Worm (Caenorhabditis elegans) whole organism, L4 larva: ENCODE results near the gene F28B12.1.

ENCODE experiments used
- F10B5.3 ChIP-seq: sonication (generic microtip); optimal IDR thresholded peaks from 2 replicates; lab custom pipeline; 2016; ENCODE audit warnings: mild to moderate bottlenecking, missing genetic modification characterization, missing compliant biosample characterization
- F37D6.2 ChIP-seq: sonication (generic microtip); optimal IDR thresholded peaks from 2 replicates; lab custom pipeline; 2016; ENCODE audit warnings: mild to moderate bottlenecking, missing genetic modification characterization, missing compliant biosample characterization
- F49E8.2 ChIP-seq: sonication (generic microtip); optimal IDR thresholded peaks from 2 replicates; lab custom pipeline; 2016; ENCODE audit warnings: missing compliant biosample characterization, mild to moderate bottlenecking, missing genetic modification characterization, borderline replicate concordance
- R02D3.7 ChIP-seq: fragments of 150-350 bp; sonication (generic microtip); optimal IDR thresholded peaks from 3 replicates; lab custom pipeline; 2014; ENCODE audit warnings: missing biosample characterization, missing genetic modification characterization
- T20F7.1 ChIP-seq: fragments of 200-800 bp; sonication (Bioruptor generic); optimal IDR thresholded peaks from 2 replicates; lab custom pipeline; 2018; ENCODE audit warnings: mild to moderate bottlenecking, missing genetic modification characterization, missing compliant biosample characterization
- T26A8.4 ChIP-seq: fragments of 200-800 bp; sonication (Bioruptor generic); IDR thresholded peaks from 2 replicates; pipeline ENCODE4 v1.3.6; 2022; ENCODE audit warnings: missing genetic modification characterization, missing compliant biosample characterization
- Y105C5A.15 ChIP-seq: fragments of 200-800 bp; sonication (Bioruptor generic); IDR thresholded peaks from 2 replicates; pipeline ENCODE4 v1.3.6; 2022; ENCODE audit warnings: missing genetic modification characterization, missing compliant biosample characterization
- Y75B8A.6 ChIP-seq: fragments of 200-800 bp; sonication (Bioruptor generic); IDR thresholded peaks from 2 replicates; pipeline ENCODE4 v1.3.6; 2022; ENCODE audit warnings: missing genetic modification reagents, missing genetic modification characterization, missing compliant biosample characterization
- aha-1 ChIP-seq: fragments of 150-350 bp; peaks from one replicate; lab custom pipeline; 2014; ENCODE audit warnings: missing biosample characterization, missing genetic modification characterization
- aly-2 ChIP-seq: sonication (generic microtip); optimal IDR thresholded peaks from 2 replicates; lab custom pipeline; 2018; ENCODE audit warnings: missing biosample characterization, missing genetic modification characterization
- arid-1 ChIP-seq: fragments of 200-800 bp; sonication (Bioruptor generic); conservative IDR thresholded peaks from 2 replicates; pipeline ENCODE4 v1.3.6; 2022; ENCODE audit warnings: missing genetic modification reagents, missing genetic modification characterization, missing compliant biosample characterization
- attf-4 ChIP-seq: sonication (generic microtip); optimal IDR thresholded peaks from 3 replicates; lab custom pipeline; 2017; ENCODE audit warnings: missing biosample characterization, missing genetic modification characterization
- ceh-20 ChIP-seq: fragments of 200-800 bp; sonication (Bioruptor generic); IDR thresholded peaks from 2 replicates; pipeline ENCODE4 v1.3.6; 2022; ENCODE audit warnings: missing genetic modification reagents, missing genetic modification characterization, missing compliant biosample characterization
- ceh-32 ChIP-seq: sonication (generic microtip); optimal IDR thresholded peaks from 2 replicates; lab custom pipeline; 2016; ENCODE audit warnings: mild to moderate bottlenecking, missing genetic modification characterization, missing compliant biosample characterization; ENCODE audit not compliant: poor library complexity
- ceh-44 ChIP-seq: fragments of 200-800 bp; sonication (Bioruptor generic); IDR thresholded peaks from 2 replicates; pipeline ENCODE4 v1.3.6; 2022; ENCODE audit warnings: missing genetic modification reagents, missing genetic modification characterization, missing compliant biosample characterization
- ceh-82 ChIP-seq: sonication (generic microtip); optimal IDR thresholded peaks from 2 replicates; lab custom pipeline; 2017; ENCODE audit warnings: missing biosample characterization, missing genetic modification characterization
- cey-2 ChIP-seq: sonication (generic microtip); optimal IDR thresholded peaks from 3 replicates; lab custom pipeline; 2017; ENCODE audit warnings: missing genetic modification characterization, mild to moderate bottlenecking, missing compliant biosample characterization, antibody characterized with exemption, borderline replicate concordance; ENCODE audit not compliant: insufficient read depth
- daf-12 ChIP-seq: fragments of 150-350 bp; optimal IDR thresholded peaks from 2 replicates; lab custom pipeline; 2014; ENCODE audit warnings: missing biosample characterization, missing genetic modification reagents, missing genetic modification characterization
- daf-19 ChIP-seq: fragments of 200-800 bp; sonication (Bioruptor generic); conservative IDR thresholded peaks from 2 replicates; pipeline ENCODE4 v1.3.6; 2022; ENCODE audit warnings: missing genetic modification characterization, missing compliant biosample characterization
- fkh-10 ChIP-seq: fragments of 150-350 bp; optimal IDR thresholded peaks from 2 replicates; lab custom pipeline; 2014; ENCODE audit warnings: missing biosample characterization, missing genetic modification reagents, missing genetic modification characterization
- fos-1 ChIP-seq: fragments of 150-350 bp; optimal IDR thresholded peaks from 2 replicates; lab custom pipeline; 2014; ENCODE audit warnings: missing biosample characterization, missing genetic modification characterization
- hlh-11 ChIP-seq: fragments of 200-800 bp; sonication (Bioruptor generic); optimal IDR thresholded peaks from 2 replicates; lab custom pipeline; 2018; ENCODE audit warnings: mild to moderate bottlenecking, missing genetic modification characterization, missing compliant biosample characterization
- hlh-30 ChIP-seq: sonication (generic microtip); optimal IDR thresholded peaks from 2 replicates; lab custom pipeline; 2017; ENCODE audit warnings: antibody characterized with exemption, mild to moderate bottlenecking, missing genetic modification characterization, missing compliant biosample characterization; ENCODE audit not compliant: insufficient read depth
- lin-1 ChIP-seq: fragments of 200-800 bp; sonication (Bioruptor generic); IDR thresholded peaks from 2 replicates; pipeline ENCODE4 v1.3.6; 2022; ENCODE audit warnings: missing genetic modification reagents, missing genetic modification characterization, missing compliant biosample characterization
- lin-38 ChIP-seq: fragments of 200-800 bp; sonication (Bioruptor generic); IDR thresholded peaks from 2 replicates; pipeline ENCODE4 v1.3.6; 2022; ENCODE audit warnings: missing genetic modification reagents, missing genetic modification characterization, missing compliant biosample characterization
- lir-3 ChIP-seq: sonication (generic microtip); optimal IDR thresholded peaks from 2 replicates; lab custom pipeline; 2016; ENCODE audit warnings: mild to moderate bottlenecking, missing genetic modification characterization, missing compliant biosample characterization
- lsy-2 ChIP-seq, 2 experiments: fragments of 150-350 bp in 1 of 2; sonication (generic microtip) in 1 of 2; optimal IDR thresholded peaks; 2 replicates each; lab custom pipeline; 2014 to 2017; ENCODE audit warnings: missing biosample characterization in 2 of 2, missing genetic modification characterization in 2 of 2
- madf-9 ChIP-seq: fragments of 200-800 bp; sonication (Bioruptor generic); conservative IDR thresholded peaks from 2 replicates; pipeline ENCODE4 v1.3.6; 2022; ENCODE audit warnings: missing genetic modification reagents, missing genetic modification characterization, missing compliant biosample characterization
- mdt-29 ChIP-seq: fragments of 200-800 bp; sonication (Bioruptor generic); IDR thresholded peaks from 2 replicates; pipeline ENCODE4 v1.3.6; 2022; ENCODE audit warnings: missing genetic modification reagents, missing genetic modification characterization, missing compliant biosample characterization
- mes-2 ChIP-seq: sonication (generic microtip); optimal IDR thresholded peaks from 2 replicates; lab custom pipeline; 2016; ENCODE audit warnings: missing genotype, mild to moderate bottlenecking, missing genetic modification characterization, missing compliant biosample characterization; ENCODE audit not compliant: poor library complexity, severe bottlenecking
- nhr-10 ChIP-seq: fragments of 150-350 bp; optimal IDR thresholded peaks from 2 replicates; lab custom pipeline; 2014; ENCODE audit warnings: missing biosample characterization, missing genetic modification characterization
- nhr-25 ChIP-seq: sonication (generic microtip); optimal IDR thresholded peaks from 2 replicates; lab custom pipeline; 2017; ENCODE audit warnings: missing genetic modification characterization, mild to moderate bottlenecking, missing compliant biosample characterization, antibody characterized with exemption, moderate library complexity, borderline replicate concordance; ENCODE audit not compliant: insufficient read depth
- nhr-28 ChIP-seq: fragments of 150-350 bp; optimal IDR thresholded peaks from 2 replicates; lab custom pipeline; 2014; ENCODE audit warnings: missing biosample characterization, missing genetic modification characterization
- nhr-41 ChIP-seq: fragments of 200-800 bp; sonication (Bioruptor generic); IDR thresholded peaks from 2 replicates; pipeline ENCODE4 v1.3.6; 2022; ENCODE audit warnings: missing genetic modification reagents, missing genetic modification characterization, missing compliant biosample characterization
- nhr-42 ChIP-seq: fragments of 200-800 bp; sonication (Bioruptor generic); IDR thresholded peaks from 2 replicates; pipeline ENCODE4 v1.3.6; 2022; ENCODE audit warnings: missing genetic modification characterization, missing compliant biosample characterization
- nhr-48 ChIP-seq: sonication (generic microtip); optimal IDR thresholded peaks from 2 replicates; lab custom pipeline; 2016; ENCODE audit warnings: mild to moderate bottlenecking, missing genetic modification characterization, missing compliant biosample characterization
- nhr-6 ChIP-seq: fragments of 150-350 bp; optimal IDR thresholded peaks from 2 replicates; lab custom pipeline; 2014; ENCODE audit warnings: missing biosample characterization, missing genetic modification characterization
- nhr-77 ChIP-seq: fragments of 150-350 bp; optimal IDR thresholded peaks from 2 replicates; lab custom pipeline; 2014; ENCODE audit warnings: missing biosample characterization, missing genetic modification characterization
- pqm-1 ChIP-seq: sonication (generic microtip); optimal IDR thresholded peaks from 2 replicates; lab custom pipeline; 2017; ENCODE audit warnings: missing biosample characterization, missing genetic modification characterization
- set-16 ChIP-seq: fragments of 200-800 bp; sonication (Bioruptor generic); IDR thresholded peaks from 2 replicates; pipeline ENCODE4 v1.3.6; 2022; ENCODE audit warnings: missing genetic modification reagents, missing genetic modification characterization, missing compliant biosample characterization
- snpc-4 ChIP-seq: fragments of 150-350 bp; optimal IDR thresholded peaks from 2 replicates; lab custom pipeline; 2014; ENCODE audit warnings: missing biosample characterization, missing genetic modification characterization
- tag-97 ChIP-seq: fragments of 200-800 bp; sonication (Bioruptor generic); IDR thresholded peaks from 2 replicates; pipeline ENCODE4 v1.3.6; 2022; ENCODE audit warnings: missing genetic modification characterization, missing compliant biosample characterization
- unc-130 ChIP-seq: sonication (generic microtip); optimal IDR thresholded peaks from 2 replicates; lab custom pipeline; 2016; ENCODE audit warnings: missing genetic modification reagents, missing genetic modification characterization, missing compliant biosample characterization
- unc-62 ChIP-seq, 3 experiments: fragments of 150-350 bp in 1 of 3; sonication (generic microtip); optimal IDR thresholded peaks in 2 of 3; peaks in 1 of 3; 1 replicate in 1 of 3; 2 replicates in 2 of 3; lab custom pipeline; 2014 to 2017; ENCODE audit warnings: missing biosample characterization in 3 of 3, missing genetic modification characterization in 3 of 3, missing genetic modification reagents in 3 of 3, missing genotype in 1 of 3
- vab-7 ChIP-seq: fragments of 200-800 bp; sonication (Bioruptor generic); IDR thresholded peaks from 2 replicates; pipeline ENCODE4 v1.3.6; 2022; ENCODE audit warnings: missing genetic modification reagents, missing genetic modification characterization, missing compliant biosample characterization
- zag-1 ChIP-seq: fragments of 150-350 bp; optimal IDR thresholded peaks from 2 replicates; lab custom pipeline; 2014; ENCODE audit warnings: missing biosample characterization, missing genetic modification characterization
- zfp-3 ChIP-seq: fragments of 200-800 bp; sonication (Bioruptor generic); conservative IDR thresholded peaks from 2 replicates; pipeline ENCODE4 v1.3.6; 2022; ENCODE audit warnings: missing genetic modification reagents, missing genetic modification characterization, missing compliant biosample characterization
- ztf-11 ChIP-seq: fragments of 150-350 bp; optimal IDR thresholded peaks from 2 replicates; lab custom pipeline; 2014; ENCODE audit warnings: missing biosample characterization, missing genetic modification characterization

The F28B12.1 gene

DNA sequence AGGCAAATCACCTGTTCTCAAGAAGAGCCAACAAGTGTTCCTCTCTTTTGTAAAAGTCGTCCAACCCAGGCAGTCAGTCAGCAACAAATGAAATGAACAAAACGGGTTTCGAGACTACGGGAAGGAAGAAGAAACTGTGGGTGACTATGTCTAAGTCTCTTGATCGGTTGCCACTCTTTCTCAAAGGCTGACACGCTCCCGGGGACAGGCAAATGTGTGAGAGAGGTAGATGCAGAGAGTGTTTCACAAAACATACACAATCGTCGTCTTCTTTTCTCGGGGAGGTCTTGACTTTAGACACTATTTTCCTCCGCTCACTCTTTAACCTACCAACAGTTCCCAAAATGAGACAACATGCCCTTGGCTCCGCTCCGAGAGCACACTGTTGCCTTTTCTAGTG lies 11.6 kb upstream of the F28B12.1 start (continued):
- TF ChIP-seq nhr-25 (tag; lab: Kevin White, UChicago): peak; percentile 41
- no peak for TF ChIP-seq mdt-29
- TF ChIP-seq mes-2 (tag; lab: Kevin White, UChicago): peak; percentile 62
- TF ChIP-seq hlh-11: peak; percentile 72
- TF ChIP-seq Y75B8A.6 (GFP tag; lab: Robert Waterston, UW): no peak
- peak; percentile 77 for TF ChIP-seq aha-1 (tag; lab: Kevin White, UChicago)
- no peak for TF ChIP-seq ztf-11
- TF ChIP-seq lin-38 (GFP tag; lab: Robert Waterston, UW): no peak
- peak; percentile 51 for TF ChIP-seq hlh-30 (tag; lab: Kevin White, UChicago)
- no peak for TF ChIP-seq madf-9 (GFP tag; lab: Robert Waterston, UW)
- TF ChIP-seq T26A8.4 (GFP tag; lab: Robert Waterston, UW): no peak
- no peak for TF ChIP-seq daf-19
- no peak for TF ChIP-seq R02D3.7 (tag; lab: Kevin White, UChicago)
- no peak for TF ChIP-seq ceh-20
- no peak for TF ChIP-seq cey-2 (tag; lab: Kevin White, UChicago)
- TF ChIP-seq F49E8.2 (tag; lab: Kevin White, UChicago): no peak
- no peak for TF ChIP-seq Y105C5A.15
- no peak for TF ChIP-seq nhr-6
- TF ChIP-seq tag-97 (GFP tag; lab: Robert Waterston, UW): no peak
- no peak for TF ChIP-seq arid-1 (GFP tag; lab: Robert Waterston, UW)
- TF ChIP-seq snpc-4 (tag; lab: Kevin White, UChicago): no peak
- TF ChIP-seq set-16 (GFP tag; lab: Robert Waterston, UW): no peak

DNA sequence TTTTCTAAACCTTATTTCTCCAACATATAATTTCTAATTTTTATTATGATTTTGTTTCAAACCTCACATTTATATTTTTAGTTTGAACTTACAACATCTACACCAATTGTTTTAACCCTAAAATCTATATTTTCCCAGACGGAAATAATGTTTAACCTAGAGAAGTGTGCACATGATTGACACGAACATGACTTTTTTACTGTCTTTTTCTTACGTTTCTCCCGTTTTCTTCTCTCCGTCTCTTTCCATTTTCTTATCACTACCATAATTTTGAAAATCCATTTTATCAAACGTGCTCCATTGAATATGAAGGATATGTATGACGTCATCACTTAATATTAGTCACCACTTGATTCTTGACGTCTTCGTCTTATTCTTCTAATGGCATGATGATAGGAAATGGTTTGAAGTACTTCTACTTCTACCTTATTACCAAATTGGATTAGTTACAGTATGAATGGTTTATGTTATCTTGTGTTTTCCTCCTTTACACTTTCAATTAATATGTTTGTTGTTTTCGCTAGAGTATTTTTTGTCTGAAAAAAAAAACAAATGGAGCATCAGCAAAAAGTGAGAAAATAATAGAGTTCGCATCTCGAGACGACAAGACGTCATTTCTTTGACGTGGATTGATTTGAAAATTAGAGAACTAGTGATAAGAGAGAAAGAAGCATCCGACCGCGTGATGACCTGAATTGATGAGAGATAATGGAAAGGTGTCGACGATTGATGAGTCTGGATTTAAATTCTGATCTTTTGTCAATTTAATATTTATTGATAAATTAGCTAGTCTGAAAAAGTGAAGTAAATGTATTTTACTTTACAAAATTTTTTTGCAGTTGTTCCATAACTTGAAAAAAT lies 10.6 kb upstream of the F28B12.1 start:
- no peak for TF ChIP-seq ceh-32
- no peak for TF ChIP-seq fkh-10 (GFP tag; lab: Kevin White, UChicago)
- peak in 1 of 2 experiments; percentile 8 for TF ChIP-seq lsy-2 (tag; optimal IDR thresholded peaks at IDR 0.05; lab: Kevin White, UChicago)
- TF ChIP-seq lin-38 (GFP tag; lab: Robert Waterston, UW): no peak
- peak; percentile 45 for TF ChIP-seq nhr-77 (tag; lab: Kevin White, UChicago)
- no peak for TF ChIP-seq unc-130
- TF ChIP-seq T20F7.1 (GFP tag; lab: Kevin White, UChicago): peak; percentile 43
- TF ChIP-seq nhr-42 (GFP tag; lab: Robert Waterston, UW): no peak
- no peak for TF ChIP-seq vab-7
- no peak for TF ChIP-seq nhr-41
- peak; percentile 86 to 98 for TF ChIP-seq unc-62 (GFP tag; optimal IDR thresholded peaks at IDR 0.05 in 1 of 2; lab: Kevin White, UChicago)
- no peak for TF ChIP-seq unc-62 (tag; optimal IDR thresholded peaks at IDR 0.05; lab: Kevin White, UChicago)
- TF ChIP-seq ceh-44: no peak
- no peak for TF ChIP-seq F37D6.2
- TF ChIP-seq nhr-25 (tag; lab: Kevin White, UChicago): no peak
- no peak for TF ChIP-seq nhr-10
- TF ChIP-seq F10B5.3 (tag; lab: Kevin White, UChicago): no peak
- TF ChIP-seq aly-2 (tag; lab: Kevin White, UChicago): no peak
- no peak for TF ChIP-seq zfp-3
- TF ChIP-seq pqm-1 (tag; lab: Kevin White, UChicago): peak; percentile 83
- peak; percentile 22 for TF ChIP-seq nhr-48 (tag; lab: Kevin White, UChicago)
- peak; percentile 48 for TF ChIP-seq lin-1
- TF ChIP-seq fos-1 (tag; lab: Kevin White, UChicago): no peak
- no peak for TF ChIP-seq attf-4 (tag; lab: Kevin White, UChicago)
- no peak for TF ChIP-seq ceh-82 (tag; lab: Kevin White, UChicago)
- peak; percentile 81 for TF ChIP-seq nhr-28 (tag; lab: Kevin White, UChicago)
- no peak for TF ChIP-seq lir-3 (tag; lab: Kevin White, UChicago)
- no peak for TF ChIP-seq daf-12 (tag; lab: Kevin White, UChicago)
- no peak for TF ChIP-seq aha-1 (tag; lab: Kevin White, UChicago)
- peak; percentile 77 for TF ChIP-seq hlh-11
- TF ChIP-seq zag-1 (tag; lab: Kevin White, UChicago): no peak
